Fruit fly (Drosophila melanogaster) whole organism, wandering third instar larva: ENCODE results near the gene jumu.

ENCODE experiments used
- CrebA ChIP-seq: fragments of 200-800 bp; sonication (Bioruptor generic); optimal IDR thresholded peaks from 2 replicates; lab custom pipeline; 2016; ENCODE audit warnings: missing biosample characterization, mild to moderate bottlenecking, missing genetic modification characterization, borderline replicate concordance
- Dfd ChIP-seq: fragments of >200 bp; optimal IDR thresholded peaks from 2 replicates; lab custom pipeline; 2017; ENCODE audit warnings: missing biosample characterization, missing genetic modification characterization
- GATAd ChIP-seq: sonication (Bioruptor generic); optimal IDR thresholded peaks from 2 replicates; lab custom pipeline; 2016; ENCODE audit warnings: missing biosample characterization, missing genetic modification characterization
- HLH106 ChIP-seq: fragments of 200-800 bp; optimal IDR thresholded peaks from 3 replicates; lab custom pipeline; 2019; ENCODE audit warnings: missing biosample characterization, mild to moderate bottlenecking, missing genetic modification characterization, moderate library complexity
- Hr83 ChIP-seq: fragments of 200-300 bp; sonication (Bioruptor generic); optimal IDR thresholded peaks from 2 replicates; lab custom pipeline; 2016; ENCODE audit warnings: missing biosample characterization, mild to moderate bottlenecking, missing genetic modification characterization, moderate library complexity; ENCODE audit not compliant: poor library complexity, severe bottlenecking
- Rel ChIP-seq, 2 experiments: fragments of 200-800 bp; sonication (Bioruptor generic) in 1 of 2; optimal IDR thresholded peaks; 2 replicates in 1 of 2; 3 replicates in 1 of 2; lab custom pipeline; 2016 to 2019; ENCODE audit warnings: mild to moderate bottlenecking in 2 of 2, missing biosample characterization in 2 of 2, missing genetic modification characterization in 2 of 2, moderate library complexity in 1 of 2
- Sp1 ChIP-seq: fragments of 200-800 bp; sonication (Bioruptor generic); optimal IDR thresholded peaks from 3 replicates; lab custom pipeline; 2019; ENCODE audit warnings: missing biosample characterization, mild to moderate bottlenecking, missing genetic modification characterization, moderate library complexity
- br ChIP-seq: fragments of 200-800 bp; sonication (Bioruptor generic); optimal IDR thresholded peaks from 2 replicates; lab custom pipeline; 2016; ENCODE audit warnings: missing biosample characterization, missing genetic modification characterization
- dmrt93B ChIP-seq: fragments of 200-800 bp; sonication (Bioruptor generic); optimal IDR thresholded peaks from 2 replicates; lab custom pipeline; 2018; ENCODE audit warnings: missing biosample characterization, mild to moderate bottlenecking, missing genetic modification characterization
- ey ChIP-seq: fragments of 200-800 bp; sonication (Bioruptor generic); optimal IDR thresholded peaks from 2 replicates; lab custom pipeline; 2016; ENCODE audit warnings: missing biosample characterization, missing genetic modification characterization
- foxo ChIP-seq, 2 experiments: fragments of 200-800 bp; sonication (Bioruptor generic); optimal IDR thresholded peaks; 2 replicates in 1 of 2; 3 replicates in 1 of 2; lab custom pipeline; 2016 to 2017; ENCODE audit warnings: missing biosample characterization in 2 of 2, missing genetic modification characterization in 2 of 2
- fru ChIP-seq: fragments of 200-800 bp; sonication (Bioruptor generic); optimal IDR thresholded peaks from 3 replicates; lab custom pipeline; 2016; ENCODE audit warnings: missing biosample characterization, mild to moderate bottlenecking, missing genetic modification characterization
- jim ChIP-seq: fragments of 175-275, 200-325 bp; sonication (Bioruptor generic); optimal IDR thresholded peaks from 2 replicates; lab custom pipeline; 2016; ENCODE audit warnings: missing biosample characterization, mild to moderate bottlenecking, missing genetic modification characterization
- lola ChIP-seq: fragments of >200 bp; optimal IDR thresholded peaks from 2 replicates; lab custom pipeline; 2017; ENCODE audit warnings: missing biosample characterization, missing genetic modification characterization
- psq ChIP-seq: fragments of 200-800 bp; sonication (Bioruptor generic); optimal IDR thresholded peaks from 3 replicates; lab custom pipeline; 2017; ENCODE audit warnings: missing biosample characterization, mild to moderate bottlenecking, missing genetic modification characterization, moderate library complexity
- rgr ChIP-seq: fragments of 200-800 bp; sonication (Bioruptor generic); optimal IDR thresholded peaks from 3 replicates; lab custom pipeline; 2016; ENCODE audit warnings: missing biosample characterization, mild to moderate bottlenecking, missing genetic modification characterization
- sage ChIP-seq: fragments of 200-800 bp; sonication (Bioruptor generic); optimal IDR thresholded peaks from 2 replicates; lab custom pipeline; 2016; ENCODE audit warnings: missing biosample characterization, mild to moderate bottlenecking, missing genetic modification characterization
- sv ChIP-seq: fragments of 200-800 bp; sonication (Bioruptor generic); optimal IDR thresholded peaks from 3 replicates; lab custom pipeline; 2016; ENCODE audit warnings: missing biosample characterization, missing genetic modification characterization

The jumu gene

dm6 chr3R:10394368-10394770 is 44.4 kb downstream of the jumu start:
- TF ChIP-seq fru (GFP tag; lab: Kevin White, UChicago) = no peak
- no peak for TF ChIP-seq GATAd (GFP tag; lab: Kevin White, UChicago)
- TF ChIP-seq sage (GFP tag; lab: Kevin White, UChicago) = no peak
- no peak for TF ChIP-seq lola
- TF ChIP-seq Sp1 (GFP tag; lab: Kevin White, UChicago) = no peak
- no peak for TF ChIP-seq sv (GFP tag; lab: Kevin White, UChicago)
- TF ChIP-seq br = peak; percentile 28

dm6 chr3R:10395233-10395815 is 45.3 kb downstream of the jumu start:
- no peak for TF ChIP-seq psq
- TF ChIP-seq Sp1 (GFP tag; lab: Kevin White, UChicago) = no peak
- TF ChIP-seq CrebA (GFP tag; lab: Kevin White, UChicago) = no peak

dm6 chr3R:10400732-10401131 is 50.8 kb downstream of the jumu start, which contains the start of gene mthl11:
Gene mthl11 (plus strand): TSS chr3R:10401032.
- TF ChIP-seq br = no peak
- TF ChIP-seq Hr83 (GFP tag; lab: Kevin White, UChicago) = no peak
- no peak for TF ChIP-seq ey (GFP tag; lab: Kevin White, UChicago)
- TF ChIP-seq, all 38 proteins: peak for 0

dm6 chr3R:10403940-10404339 is 54.0 kb downstream of the jumu start:
- TF ChIP-seq Hr83 (GFP tag; lab: Kevin White, UChicago) (no peak), jim (no peak)

- TF ChIP-seq Rel (GFP tag; optimal IDR thresholded peaks at IDR 0.05; lab: Kevin White, UChicago) (no peak), Rel (tag; optimal IDR thresholded peaks at IDR 0.05; lab: Kevin White, UChicago) (no peak), rgr (no peak), CrebA (GFP tag; lab: Kevin White, UChicago) (no peak), Hr83 (GFP tag; lab: Kevin White, UChicago) (peak; percentile 19)
These were observed 57.1 kb downstream of the jumu start, which contains the start of gene CG6325 for dm6 chr3R:10407066-10407465. Gene CG6325 (minus strand): TSS chr3R:10407285.

dm6 chr3R:10407658-10408057 is 57.7 kb downstream of the jumu start:
- no peak for TF ChIP-seq dmrt93B
- TF ChIP-seq Dfd (GFP tag; lab: Kevin White, UChicago) = no peak
- TF ChIP-seq foxo (GFP tag; optimal IDR thresholded peaks at IDR 0.05; lab: Kevin White, UChicago) = no peak
- TF ChIP-seq Rel (GFP tag; optimal IDR thresholded peaks at IDR 0.05; lab: Kevin White, UChicago) = no peak
- TF ChIP-seq Rel (tag; optimal IDR thresholded peaks at IDR 0.05; lab: Kevin White, UChicago) = no peak
- no peak for TF ChIP-seq HLH106 (tag; lab: Kevin White, UChicago)
